Fruit fly (Drosophila melanogaster) whole organism, wandering third instar larva: ENCODE results near the gene Eip63F-1.
A peak's percentile ranks its signal among the peaks of the same experiment; 100 is the strongest.

Source experiments
- CG9705 ChIP-seq: fragments of 200-800 bp; sonication (Bioruptor generic); optimal IDR thresholded peaks from 2 replicates; lab custom pipeline; 2018; ENCODE audit warnings: missing biosample characterization, mild to moderate bottlenecking, missing genetic modification characterization
- CrebA ChIP-seq: fragments of 200-800 bp; sonication (Bioruptor generic); optimal IDR thresholded peaks from 2 replicates; lab custom pipeline; 2016; ENCODE audit warnings: missing biosample characterization, mild to moderate bottlenecking, missing genetic modification characterization, borderline replicate concordance
- Dfd ChIP-seq: fragments of >200 bp; optimal IDR thresholded peaks from 2 replicates; lab custom pipeline; 2017; ENCODE audit warnings: missing biosample characterization, missing genetic modification characterization
- Dif ChIP-seq: fragments of 200-275, 200-300 bp; sonication (Bioruptor generic); optimal IDR thresholded peaks from 2 replicates; lab custom pipeline; 2018; ENCODE audit warnings: missing biosample characterization, missing genetic modification characterization; ENCODE audit not compliant: partially characterized antibody
- HLH106 ChIP-seq: fragments of 200-800 bp; optimal IDR thresholded peaks from 3 replicates; lab custom pipeline; 2019; ENCODE audit warnings: missing biosample characterization, mild to moderate bottlenecking, missing genetic modification characterization, moderate library complexity
- Hnf4 ChIP-seq: fragments of 200-800 bp; sonication (Bioruptor generic); optimal IDR thresholded peaks from 2 replicates; lab custom pipeline; 2016; ENCODE audit warnings: missing biosample characterization, mild to moderate bottlenecking, missing genetic modification characterization
- Hr83 ChIP-seq: fragments of 200-300 bp; sonication (Bioruptor generic); optimal IDR thresholded peaks from 2 replicates; lab custom pipeline; 2016; ENCODE audit warnings: missing biosample characterization, mild to moderate bottlenecking, missing genetic modification characterization, moderate library complexity; ENCODE audit not compliant: poor library complexity, severe bottlenecking
- Jra ChIP-seq: sonication (Bioruptor generic); optimal IDR thresholded peaks from 2 replicates; lab custom pipeline; 2016; ENCODE audit warnings: missing biosample characterization, missing genetic modification characterization
- N ChIP-seq: fragments of >200 bp; optimal IDR thresholded peaks from 2 replicates; lab custom pipeline; 2018; ENCODE audit warnings: missing biosample characterization, missing external identifiers, missing genetic modification characterization
- OdsH ChIP-seq: fragments of 200-800 bp; sonication (Bioruptor generic); optimal IDR thresholded peaks from 2 replicates; lab custom pipeline; 2016; ENCODE audit warnings: missing biosample characterization, mild to moderate bottlenecking, missing genetic modification characterization
- Rel ChIP-seq, 2 experiments: fragments of 200-800 bp; sonication (Bioruptor generic) in 1 of 2; optimal IDR thresholded peaks; 2 replicates in 1 of 2; 3 replicates in 1 of 2; lab custom pipeline; 2016 to 2019; ENCODE audit warnings: mild to moderate bottlenecking in 2 of 2, missing biosample characterization in 2 of 2, missing genetic modification characterization in 2 of 2, moderate library complexity in 1 of 2
- Sp1 ChIP-seq: fragments of 200-800 bp; sonication (Bioruptor generic); optimal IDR thresholded peaks from 3 replicates; lab custom pipeline; 2019; ENCODE audit warnings: missing biosample characterization, mild to moderate bottlenecking, missing genetic modification characterization, moderate library complexity
- Vsx2 ChIP-seq: fragments of 200-300, 225-300 bp; sonication (Bioruptor generic); optimal IDR thresholded peaks from 2 replicates; lab custom pipeline; 2018; ENCODE audit warnings: missing biosample characterization, missing genetic modification characterization; ENCODE audit not compliant: partially characterized antibody
- br ChIP-seq: fragments of 200-800 bp; sonication (Bioruptor generic); optimal IDR thresholded peaks from 2 replicates; lab custom pipeline; 2016; ENCODE audit warnings: missing biosample characterization, missing genetic modification characterization
- brk ChIP-seq: fragments of 200-800 bp; sonication (Bioruptor generic); optimal IDR thresholded peaks from 2 replicates; lab custom pipeline; 2016; ENCODE audit warnings: missing biosample characterization, mild to moderate bottlenecking, missing genetic modification characterization
- dl ChIP-seq, 2 experiments: fragments of 175-275, 200-275 bp in 1 of 2; fragments of 200-275 bp in 1 of 2; sonication (Bioruptor generic); optimal IDR thresholded peaks; lab custom pipeline; 2018; ENCODE audit warnings: mild to moderate bottlenecking in 2 of 2, missing biosample characterization in 2 of 2, missing genetic modification characterization in 2 of 2, moderate library complexity in 2 of 2; ENCODE audit not compliant: partially characterized antibody in 2 of 2, insufficient read depth in 1 of 2
- dmrt93B ChIP-seq: fragments of 200-800 bp; sonication (Bioruptor generic); optimal IDR thresholded peaks from 2 replicates; lab custom pipeline; 2018; ENCODE audit warnings: missing biosample characterization, mild to moderate bottlenecking, missing genetic modification characterization
- fru ChIP-seq: fragments of 200-800 bp; sonication (Bioruptor generic); optimal IDR thresholded peaks from 3 replicates; lab custom pipeline; 2016; ENCODE audit warnings: missing biosample characterization, mild to moderate bottlenecking, missing genetic modification characterization
- h ChIP-seq: fragments of 200-800 bp; sonication (Bioruptor generic); optimal IDR thresholded peaks from 3 replicates; lab custom pipeline; 2016; ENCODE audit warnings: missing biosample characterization, mild to moderate bottlenecking, missing genetic modification characterization
- jim ChIP-seq: fragments of 175-275, 200-325 bp; sonication (Bioruptor generic); optimal IDR thresholded peaks from 2 replicates; lab custom pipeline; 2016; ENCODE audit warnings: missing biosample characterization, mild to moderate bottlenecking, missing genetic modification characterization
- lola ChIP-seq: fragments of >200 bp; optimal IDR thresholded peaks from 2 replicates; lab custom pipeline; 2017; ENCODE audit warnings: missing biosample characterization, missing genetic modification characterization
- pan ChIP-seq: fragments of >200 bp; optimal IDR thresholded peaks from 2 replicates; lab custom pipeline; 2017
- psq ChIP-seq: fragments of 200-800 bp; sonication (Bioruptor generic); optimal IDR thresholded peaks from 3 replicates; lab custom pipeline; 2017; ENCODE audit warnings: missing biosample characterization, mild to moderate bottlenecking, missing genetic modification characterization, moderate library complexity
- sage ChIP-seq: fragments of 200-800 bp; sonication (Bioruptor generic); optimal IDR thresholded peaks from 2 replicates; lab custom pipeline; 2016; ENCODE audit warnings: missing biosample characterization, mild to moderate bottlenecking, missing genetic modification characterization
- sv ChIP-seq: fragments of 200-800 bp; sonication (Bioruptor generic); optimal IDR thresholded peaks from 3 replicates; lab custom pipeline; 2016; ENCODE audit warnings: missing biosample characterization, missing genetic modification characterization
- tai ChIP-seq: sonication (Bioruptor generic); optimal IDR thresholded peaks from 2 replicates; lab custom pipeline; 2016; ENCODE audit warnings: missing biosample characterization, missing genetic modification characterization
- usp ChIP-seq: fragments of >200 bp; optimal IDR thresholded peaks from 2 replicates; lab custom pipeline; 2017; ENCODE audit warnings: missing biosample characterization, missing genetic modification characterization
- woc ChIP-seq: sonication (Bioruptor generic); optimal IDR thresholded peaks from 2 replicates; lab custom pipeline; 2016; ENCODE audit warnings: missing biosample characterization, mild to moderate bottlenecking, missing genetic modification characterization

The Eip63F-1 gene

dm6 chr3L:3927462-3927861 is 8.0 kb downstream of the Eip63F-1 start:
- TF ChIP-seq Vsx2 (GFP tag; lab: Kevin White, UChicago) (no peak), woc (GFP tag; lab: Kevin White, UChicago) (no peak), dl (GFP tag; optimal IDR thresholded peaks at IDR 0.05; lab: Kevin White, UChicago; ENCODE audit: insufficient read depth in 1 of 2, partially characterized antibody in 2 of 2) (no peak), pan (no peak), br (GFP tag; lab: Kevin White, UChicago) (no peak), tai (GFP tag; lab: Kevin White, UChicago) (no peak), Sp1 (GFP tag; lab: Kevin White, UChicago) (no peak), dmrt93B (GFP tag; lab: Kevin White, UChicago) (no peak), sage (GFP tag; lab: Kevin White, UChicago) (no peak), Hnf4 (GFP tag; lab: Kevin White, UChicago) (no peak), OdsH (GFP tag; lab: Kevin White, UChicago) (no peak), sv (GFP tag; lab: Kevin White, UChicago) (no peak), N (GFP tag; lab: Kevin White, UChicago) (no peak), lola (GFP tag; lab: Kevin White, UChicago) (no peak)

- no peak for TF ChIP-seq Rel (GFP tag; optimal IDR thresholded peaks at IDR 0.05; lab: Kevin White, UChicago)
- TF ChIP-seq Rel (tag; optimal IDR thresholded peaks at IDR 0.05; lab: Kevin White, UChicago), result peak; percentile 69
- peak; percentile 6 for TF ChIP-seq sage (GFP tag; lab: Kevin White, UChicago)
- TF ChIP-seq psq, result peak; percentile 72
- no peak for TF ChIP-seq Jra
These were observed 9.1 kb downstream of the Eip63F-1 start for dm6 chr3L:3926191-3926765.

dm6 chr3L:3925487-3925886 is 9.9 kb downstream of the Eip63F-1 start:
- no peak for TF ChIP-seq lola (GFP tag; lab: Kevin White, UChicago)
- no peak for TF ChIP-seq Rel (GFP tag; optimal IDR thresholded peaks at IDR 0.05; lab: Kevin White, UChicago)
- peak; percentile 16 for TF ChIP-seq Rel (tag; optimal IDR thresholded peaks at IDR 0.05; lab: Kevin White, UChicago)
- TF ChIP-seq, all 38 proteins: peak for 1

dm6 chr3L:3923631-3924274 is 11.7 kb downstream of the Eip63F-1 start:
- TF ChIP-seq Rel (GFP tag; optimal IDR thresholded peaks at IDR 0.05; lab: Kevin White, UChicago), result no peak
- peak; percentile 93 for TF ChIP-seq Rel (tag; optimal IDR thresholded peaks at IDR 0.05; lab: Kevin White, UChicago)
- peak; percentile 39 for TF ChIP-seq h
- TF ChIP-seq fru (GFP tag; lab: Kevin White, UChicago), result no peak
- TF ChIP-seq Hr83 (GFP tag; lab: Kevin White, UChicago), result no peak
- peak; percentile 38 for TF ChIP-seq CrebA
- TF ChIP-seq, all 38 proteins: peak for 3

dm6 chr3L:3912134-3912533 is 23.3 kb downstream of the Eip63F-1 start:
- no peak for TF ChIP-seq brk (GFP tag; lab: Kevin White, UChicago)
- no peak for TF ChIP-seq Hnf4 (GFP tag; lab: Kevin White, UChicago)
- TF ChIP-seq br (GFP tag; lab: Kevin White, UChicago), result no peak
- no peak for TF ChIP-seq pan
- no peak for TF ChIP-seq CG9705 (GFP tag; lab: Kevin White, UChicago)
- no peak for TF ChIP-seq Dfd (GFP tag; lab: Kevin White, UChicago)
- no peak for TF ChIP-seq woc (GFP tag; lab: Kevin White, UChicago)
- TF ChIP-seq N (GFP tag; lab: Kevin White, UChicago), result no peak
- TF ChIP-seq Dif (GFP tag; lab: Kevin White, UChicago), result no peak
- TF ChIP-seq usp, result no peak
- no peak for TF ChIP-seq jim (GFP tag; lab: Kevin White, UChicago)
- no peak for TF ChIP-seq Jra
- TF ChIP-seq HLH106, result no peak
- TF ChIP-seq CrebA, result no peak
